Fruit fly (Drosophila melanogaster) whole organism, embryonic: ENCODE measurements around the gene CG2267.

Experiments
- CG10321 ChIP-seq: fragments of 200-800 bp; sonication (Bioruptor generic); IDR thresholded peaks from 2 replicates; pipeline ENCODE4 v1.3.6; 2022; ENCODE audit warnings: missing biosample characterization, missing genetic modification characterization
- CG10959 ChIP-seq: fragments of 200-800 bp; sonication (Bioruptor generic); IDR thresholded peaks from 2 replicates; pipeline ENCODE4 v1.3.6; 2022; ENCODE audit warnings: missing biosample characterization, missing genetic modification characterization
- CG11085 ChIP-seq: fragments of 200-800 bp; sonication (Bioruptor generic); IDR thresholded peaks from 2 replicates; pipeline ENCODE4 v1.3.6; 2022; ENCODE audit warnings: missing biosample characterization, missing genetic modification characterization
- CG11504 ChIP-seq: fragments of 200-800 bp; sonication (Bioruptor generic); optimal IDR thresholded peaks from 3 replicates; lab custom pipeline; 2019; ENCODE audit warnings: missing biosample characterization, mild to moderate bottlenecking, missing genetic modification characterization, moderate library complexity
- CG11560 ChIP-seq: fragments of 200-800 bp; sonication (Bioruptor generic); IDR thresholded peaks from 3 replicates; pipeline ENCODE4 v1.3.6; 2022; ENCODE audit warnings: missing biosample characterization, missing genetic modification characterization
- CG15514 ChIP-seq: fragments of 200-800 bp; sonication (Bioruptor generic); optimal IDR thresholded peaks from 3 replicates; lab custom pipeline; 2017; ENCODE audit warnings: missing biosample characterization, missing genetic modification characterization, mild to moderate bottlenecking, moderate library complexity, missing genetic modification reagents
- CG1603 ChIP-seq: fragments of 200-800 bp; sonication (Bioruptor generic); optimal IDR thresholded peaks from 2 replicates; lab custom pipeline; 2019; ENCODE audit warnings: missing biosample characterization, mild to moderate bottlenecking, missing genetic modification characterization, moderate library complexity
- CG16779 ChIP-seq: fragments of 200-800 bp; sonication (Bioruptor generic); IDR thresholded peaks from 2 replicates; pipeline ENCODE4 v1.3.6; 2022; ENCODE audit warnings: missing biosample characterization, missing genetic modification characterization
- CG2712 ChIP-seq: fragments of 200-800 bp; optimal IDR thresholded peaks from 3 replicates; lab custom pipeline; 2019; ENCODE audit warnings: missing biosample characterization, mild to moderate bottlenecking, missing genetic modification characterization, moderate library complexity
- CG30020 ChIP-seq: fragments of 200-800 bp; optimal IDR thresholded peaks from 2 replicates; lab custom pipeline; 2019; ENCODE audit warnings: missing biosample characterization, mild to moderate bottlenecking, missing genetic modification characterization, moderate library complexity
- CG6654 ChIP-seq: fragments of 200-800 bp; sonication (Bioruptor generic); optimal IDR thresholded peaks from 2 replicates; lab custom pipeline; 2017; ENCODE audit warnings: missing biosample characterization, mild to moderate bottlenecking, missing genetic modification characterization
- CG7271 ChIP-seq: fragments of 200-800 bp; sonication (Bioruptor generic); optimal IDR thresholded peaks from 2 replicates; lab custom pipeline; 2018; ENCODE audit warnings: missing biosample characterization, mild to moderate bottlenecking, missing genetic modification characterization, moderate library complexity
- CG7786 ChIP-seq: fragments of 200-800 bp; sonication (Bioruptor generic); optimal IDR thresholded peaks from 2 replicates; lab custom pipeline; 2016; ENCODE audit warnings: missing biosample characterization, missing genetic modification characterization
- CG7928 ChIP-seq: fragments of 200-800 bp; sonication (Bioruptor generic); optimal IDR thresholded peaks from 2 replicates; lab custom pipeline; 2017; ENCODE audit warnings: missing biosample characterization, mild to moderate bottlenecking, missing genetic modification characterization
- CG8089 ChIP-seq: fragments of 200-800 bp; sonication (Bioruptor generic); optimal IDR thresholded peaks from 3 replicates; lab custom pipeline; 2016; ENCODE audit warnings: missing biosample characterization, missing genetic modification characterization
- CrebB ChIP-seq: fragments of 200-800 bp; sonication (Bioruptor generic); optimal IDR thresholded peaks from 3 replicates; lab custom pipeline; 2018; ENCODE audit warnings: missing biosample characterization, mild to moderate bottlenecking, missing genetic modification characterization
- Deaf1 ChIP-seq: fragments of 200-800 bp; optimal IDR thresholded peaks from 3 replicates; lab custom pipeline; 2019; ENCODE audit warnings: missing biosample characterization, mild to moderate bottlenecking, missing genetic modification characterization, moderate library complexity
- E2f2 ChIP-seq: fragments of 200-800 bp; sonication (Bioruptor generic); IDR thresholded peaks from 2 replicates; pipeline ENCODE4 v1.3.6; 2022; ENCODE audit warnings: missing biosample characterization, missing genetic modification characterization
- H2.0 ChIP-seq: fragments of 200-800 bp; sonication (Bioruptor generic); IDR thresholded peaks from 2 replicates; pipeline ENCODE4 v1.3.6; 2022; ENCODE audit warnings: missing biosample characterization, missing genetic modification characterization
- Hmx ChIP-seq: fragments of 200-800 bp; sonication (Bioruptor generic); optimal IDR thresholded peaks from 2 replicates; lab custom pipeline; 2016; ENCODE audit warnings: missing biosample characterization, missing genetic modification characterization
- Hsf ChIP-seq: fragments of 200-800 bp; sonication (Bioruptor generic); optimal IDR thresholded peaks from 3 replicates; lab custom pipeline; 2016; ENCODE audit warnings: missing biosample characterization, missing genetic modification characterization
- MESR4 ChIP-seq: fragments of 200-800 bp; sonication (Bioruptor generic); optimal IDR thresholded peaks from 2 replicates; lab custom pipeline; 2018; ENCODE audit warnings: missing biosample characterization, mild to moderate bottlenecking, missing genetic modification characterization, moderate library complexity
- Max ChIP-seq: fragments of 200-800 bp; sonication (Bioruptor generic); optimal IDR thresholded peaks from 2 replicates; lab custom pipeline; 2016; ENCODE audit warnings: missing biosample characterization, mild to moderate bottlenecking, missing genetic modification characterization
- Nf-YB ChIP-seq: fragments of 200-800 bp; sonication (Bioruptor generic); optimal IDR thresholded peaks from 3 replicates; lab custom pipeline; 2019; ENCODE audit warnings: missing biosample characterization, mild to moderate bottlenecking, missing genetic modification characterization, moderate library complexity
- Nf-YC ChIP-seq: fragments of 200-800 bp; optimal IDR thresholded peaks from 3 replicates; lab custom pipeline; 2019; ENCODE audit warnings: missing biosample characterization, mild to moderate bottlenecking, missing genetic modification characterization, moderate library complexity
- Opbp ChIP-seq: fragments of 200-800 bp; sonication (Bioruptor generic); IDR thresholded peaks from 3 replicates; pipeline ENCODE4 v1.3.6; 2022; ENCODE audit warnings: missing biosample characterization, missing genetic modification characterization; ENCODE audit not compliant: partially characterized antibody
- Six4 ChIP-seq: fragments of 200-800 bp; sonication (Bioruptor generic); optimal IDR thresholded peaks from 2 replicates; lab custom pipeline; 2016; ENCODE audit warnings: missing biosample characterization, missing genetic modification characterization
- Trl ChIP-seq, 3 experiments: fragments of >200 bp in 2 of 3; fragments of 200-800 bp in 1 of 3; sonication (Bioruptor generic) in 1 of 3; optimal IDR thresholded peaks; 2 replicates in 1 of 3; 3 replicates in 2 of 3; lab custom pipeline; 2016 to 2017; ENCODE audit warnings: missing biosample characterization in 1 of 3, missing genetic modification characterization in 1 of 3
- ac ChIP-seq: fragments of 200-800 bp; sonication (Bioruptor generic); optimal IDR thresholded peaks from 3 replicates; lab custom pipeline; 2017; ENCODE audit warnings: missing biosample characterization, mild to moderate bottlenecking, missing genetic modification characterization
- cad ChIP-seq: fragments of >200 bp; optimal IDR thresholded peaks from 2 replicates; lab custom pipeline; 2017; ENCODE audit warnings: missing biosample characterization, missing genetic modification characterization
- chn ChIP-seq: fragments of 200-800 bp; sonication (Bioruptor generic); optimal IDR thresholded peaks from 2 replicates; lab custom pipeline; 2016; ENCODE audit warnings: missing biosample characterization, missing genetic modification characterization
- fd96Cb ChIP-seq: fragments of 200-800 bp; sonication (Bioruptor generic); optimal IDR thresholded peaks from 2 replicates; lab custom pipeline; 2018; ENCODE audit warnings: missing biosample characterization, mild to moderate bottlenecking, missing genetic modification characterization, moderate library complexity
- hkb ChIP-seq, 2 experiments: fragments of 200-800 bp in 1 of 2; fragments of >200 bp in 1 of 2; sonication (Bioruptor generic) in 1 of 2; IDR thresholded peaks in 1 of 2; optimal IDR thresholded peaks in 1 of 2; 2 replicates each; pipeline versions ENCODE4 v1.3.6 to Lab custom; 2017 to 2022; ENCODE audit warnings: missing biosample characterization in 1 of 2, missing genetic modification characterization in 1 of 2
- ken ChIP-seq: fragments of 200-800 bp; sonication (Bioruptor generic); IDR thresholded peaks from 3 replicates; pipeline ENCODE4 v1.3.6; 2022; ENCODE audit warnings: missing biosample characterization, missing genetic modification characterization
- lilli ChIP-seq: fragments of 200-800 bp; sonication (Bioruptor generic); optimal IDR thresholded peaks from 3 replicates; lab custom pipeline; 2016; ENCODE audit warnings: missing biosample characterization, missing genetic modification characterization
- maf-S ChIP-seq: fragments of 200-800 bp; sonication (Bioruptor generic); optimal IDR thresholded peaks from 2 replicates; lab custom pipeline; 2016; ENCODE audit warnings: missing biosample characterization, missing genetic modification characterization
- ranshi ChIP-seq: fragments of 200-800 bp; sonication (Bioruptor generic); IDR thresholded peaks from 2 replicates; pipeline ENCODE4 v1.3.6; 2022; ENCODE audit warnings: missing biosample characterization, missing genetic modification characterization
- schlank ChIP-seq: fragments of 200-800 bp; sonication (Bioruptor generic); optimal IDR thresholded peaks from 2 replicates; lab custom pipeline; 2018; ENCODE audit warnings: missing biosample characterization, mild to moderate bottlenecking, missing genetic modification characterization
- sisA ChIP-seq: fragments of 200-800 bp; sonication (Bioruptor generic); IDR thresholded peaks from 2 replicates; pipeline ENCODE4 v1.3.6; 2022; ENCODE audit warnings: missing biosample characterization, missing genetic modification characterization
- slbo ChIP-seq: fragments of 200-800 bp; sonication (Bioruptor generic); IDR thresholded peaks from 2 replicates; pipeline ENCODE4 v1.3.6; 2022; ENCODE audit warnings: missing biosample characterization, missing genetic modification characterization
- trem ChIP-seq: fragments of 200-800 bp; optimal IDR thresholded peaks from 3 replicates; lab custom pipeline; 2019; ENCODE audit warnings: missing biosample characterization, mild to moderate bottlenecking, missing genetic modification characterization, moderate library complexity
- unc-4 ChIP-seq: fragments of 200-800 bp; sonication (Bioruptor generic); IDR thresholded peaks from 2 replicates; pipeline ENCODE4 v1.3.6; 2022; ENCODE audit warnings: missing biosample characterization, missing genetic modification characterization; ENCODE audit not compliant: partially characterized antibody

CG2267 gene

dm6 chr3R:30643240-30643639 is 14.4 kb upstream of the CG2267 start (continued):
- TF ChIP-seq CG11504 (tag; lab: Kevin White, UChicago) (no peak), CG7928 (GFP tag; lab: Kevin White, UChicago) (no peak), CG7786 (no peak), CrebB (tag; lab: Kevin White, UChicago) (no peak), chn (peak; percentile 7), fd96Cb (peak; percentile 4), CG11560 (tag; lab: Robert Waterston, UW) (no peak), MESR4 (GFP tag; lab: Kevin White, UChicago) (no peak), Hsf (peak; percentile 9), Hmx (GFP tag; lab: Kevin White, UChicago) (no peak), cad (no peak), ken (GFP tag; lab: Robert Waterston, UW) (no peak), Six4 (GFP tag; lab: Kevin White, UChicago) (no peak), E2f2 (GFP tag; lab: Robert Waterston, UW) (no peak), Opbp (GFP tag; lab: Robert Waterston, UW) (no peak), CG15514 (no peak), slbo (GFP tag; lab: Robert Waterston, UW) (peak; percentile 19; the same call in 1 of the 2 replicates), H2.0 (GFP tag; lab: Robert Waterston, UW) (no peak), Max (GFP tag; lab: Kevin White, UChicago) (no peak), CG16779 (GFP tag; lab: Robert Waterston, UW) (no peak), CG30020 (tag; lab: Kevin White, UChicago) (no peak), CG8089 (GFP tag; lab: Kevin White, UChicago) (no peak), CG11085 (GFP tag; lab: Robert Waterston, UW) (no peak), ac (GFP tag; lab: Kevin White, UChicago) (no peak), CG10959 (no peak), sisA (GFP tag; lab: Robert Waterston, UW) (peak; percentile 23; the same call in 1 of the 2 replicates), schlank (tag; lab: Kevin White, UChicago) (no peak), unc-4 (GFP tag; lab: Robert Waterston, UW) (no peak), CG2712 (tag; lab: Kevin White, UChicago) (no peak)

- no peak for TF ChIP-seq hkb (optimal IDR thresholded peaks at IDR 0.05; lab: Kevin White, UChicago)
- no peak for TF ChIP-seq hkb (GFP tag; IDR thresholded peaks at IDR 0.05; lab: Robert Waterston, UW)
- TF ChIP-seq CG1603 (tag; lab: Kevin White, UChicago), result no peak
- TF ChIP-seq trem (tag; lab: Kevin White, UChicago), result no peak
Measured at dm6 chr3R:30621806-30622205, 7.0 kb downstream of the CG2267 start, which contains the start of gene CG44954. Gene CG44954, minus strand, starts transcription at chr3R:30621906.

dm6 chr3R:30617457-30617856 is 11.4 kb downstream of the CG2267 start:
- no peak for TF ChIP-seq maf-S (GFP tag; lab: Kevin White, UChicago)
- TF ChIP-seq lilli (GFP tag; lab: Kevin White, UChicago), result no peak
- 0 out of 2 replicates have a peak, but pooled peaks have one; percentile 22 for TF ChIP-seq CG10321 (GFP tag; lab: Robert Waterston, UW)
- TF ChIP-seq CG6654 (GFP tag; lab: Kevin White, UChicago), result no peak
- no peak for TF ChIP-seq CG7271 (tag; lab: Kevin White, UChicago)
- peak in 1 of 2 experiments; percentile 56 for TF ChIP-seq Trl (optimal IDR thresholded peaks at IDR 0.05; lab: Kevin White, UChicago)
- TF ChIP-seq Trl (GFP tag; optimal IDR thresholded peaks at IDR 0.05; lab: Kevin White, UChicago), result no peak
- no peak for TF ChIP-seq ranshi (GFP tag; lab: Robert Waterston, UW)
- TF ChIP-seq Nf-YC (tag; lab: Kevin White, UChicago), result peak; percentile 89
- TF ChIP-seq Deaf1 (tag; lab: Kevin White, UChicago), result peak; percentile 15
- TF ChIP-seq slbo (GFP tag; lab: Robert Waterston, UW), result no peak
- peak; percentile 83 for TF ChIP-seq Nf-YB (GFP tag; lab: Kevin White, UChicago)
